Worm (Caenorhabditis elegans): ENCODE measurements around the gene F18E3.12.

- TF ChIP-seq ceh-9 (tag; optimal IDR thresholded peaks at IDR 0.05) (no peak), tbx-2 (tag; optimal IDR thresholded peaks at IDR 0.05) (no peak), C38D4.7 (GFP tag; optimal IDR thresholded peaks at IDR 0.05) (no peak), ceh-14 (tag; optimal IDR thresholded peaks at IDR 0.05) (no peak), fax-1 (tag; optimal IDR thresholded peaks at IDR 0.05) (no peak), pag-3 (tag; optimal IDR thresholded peaks at IDR 0.05; ENCODE audit: borderline replicate concordance) (no peak), hlh-6 (tag; optimal IDR thresholded peaks at IDR 0.05) (no peak)
Observed at ce11 chrV:7455008-7455407, 40.2 kb downstream of the F18E3.12 start, which contains the start of gene F25E5.2.

All from whole organism, late embryonic.